Fruit fly (Drosophila melanogaster): ENCODE data around the gene CG9356.

Gene CG9356

dm6 chr3R:9401127-9401603 lies 2.9 kb downstream of the CG9356 start, which contains the start of the genes RpL34b and CG8132:
Gene RpL34b, minus strand, starts transcription at chr3R:9401226.
Gene CG8132, plus strand, starts transcription at chr3R:9401495.
- TF ChIP-seq H2.0 (GFP tag; IDR thresholded peaks at IDR 0.05) (peak; percentile 91), CG8765 (GFP tag; IDR thresholded peaks at IDR 0.05) (peak; percentile 89), Hr51 (GFP tag; optimal IDR thresholded peaks at IDR 0.05) (peak; percentile 94 to 97), Sry-δ (GFP tag; optimal IDR thresholded peaks at IDR 0.05) (peak; percentile 78), Pdp1 (GFP tag; optimal IDR thresholded peaks at IDR 0.05) (peak; percentile 94 to 97), zen (tag; optimal IDR thresholded peaks at IDR 0.05) (peak; percentile 91), danr (GFP tag; IDR thresholded peaks at IDR 0.05) (peak; percentile 91), CG10654 (GFP tag; optimal IDR thresholded peaks at IDR 0.05) (peak; percentile 96), Sry-β (GFP tag; optimal IDR thresholded peaks at IDR 0.05) (peak; percentile 57), sr (GFP tag; IDR thresholded peaks at IDR 0.05) (peak; percentile 92), CG17385 (GFP tag; optimal IDR thresholded peaks at IDR 0.05) (peak; percentile 91), bigmax (GFP tag; optimal IDR thresholded peaks at IDR 0.05) (peak; percentile 75), sd (tag; optimal IDR thresholded peaks at IDR 0.05) (peak; percentile 87), Usf (GFP tag; optimal IDR thresholded peaks at IDR 0.05) (peak; percentile 95), CG14014 (GFP tag; IDR thresholded peaks at IDR 0.05) (peak; percentile 94), Chrac-16 (GFP tag; optimal IDR thresholded peaks at IDR 0.05) (peak; percentile 96), CG14965 (GFP tag; optimal IDR thresholded peaks at IDR 0.05; ENCODE audit: borderline replicate concordance) (peak; percentile 60), C15 (GFP tag; IDR thresholded peaks at IDR 0.05) (peak; percentile 94), D19A (tag; optimal IDR thresholded peaks at IDR 0.05) (peak; percentile 85), lbe (GFP tag; optimal IDR thresholded peaks at IDR 0.05) (peak; percentile 91), Dbx (GFP tag; IDR thresholded peaks at IDR 0.05) (peak; percentile 97), CG2678 (tag; optimal IDR thresholded peaks at IDR 0.05) (peak; percentile 95), pho (GFP tag; optimal IDR thresholded peaks at IDR 0.05) (peak; percentile 97), fd3F (GFP tag; optimal IDR thresholded peaks at IDR 0.05) (peak; percentile 95), Atf3 (GFP tag; optimal IDR thresholded peaks at IDR 0.05) (peak; percentile 95), emc (GFP tag; optimal IDR thresholded peaks at IDR 0.05) (peak; percentile 93), CG9215 (GFP tag; IDR thresholded peaks at IDR 0.05) (peak; percentile 95), CG11560 (tag; IDR thresholded peaks at IDR 0.05) (peak; percentile 86), CG3163 (GFP tag; optimal IDR thresholded peaks at IDR 0.05) (peak; percentile 86), slbo (GFP tag; IDR thresholded peaks at IDR 0.05) (peak; percentile 98), B-H2 (GFP tag; optimal IDR thresholded peaks at IDR 0.05) (peak; percentile 99), NK7.1 (GFP tag; optimal IDR thresholded peaks at IDR 0.05) (peak; percentile 92), vvl (GFP tag; IDR thresholded peaks at IDR 0.05) (peak; percentile 98), oc (tag; optimal IDR thresholded peaks at IDR 0.05) (peak; percentile 91), Bdp1 (GFP tag; optimal IDR thresholded peaks at IDR 0.05) (peak; percentile 92), ewg (GFP tag; optimal IDR thresholded peaks at IDR 0.05) (peak; percentile 90), org-1 (GFP tag; optimal IDR thresholded peaks at IDR 0.05) (peak; percentile 88), unpg (GFP tag; optimal IDR thresholded peaks at IDR 0.05) (peak; percentile 97), HLH54F (GFP tag; optimal IDR thresholded peaks at IDR 0.05) (peak; percentile 97), CG17802 (tag; optimal IDR thresholded peaks at IDR 0.05) (peak; percentile 87), maf-S (GFP tag; optimal IDR thresholded peaks at IDR 0.05) (peak; percentile 97), CG2116 (GFP tag; optimal IDR thresholded peaks at IDR 0.05) (peak; percentile 91), Doc3 (GFP tag; IDR thresholded peaks at IDR 0.05; ENCODE audit: partially characterized antibody) (no peak), onecut (GFP tag; IDR thresholded peaks at IDR 0.05) (peak; percentile 88), CG3281 (GFP tag; optimal IDR thresholded peaks at IDR 0.05) (peak; percentile 94), CG3838 (GFP tag; optimal IDR thresholded peaks at IDR 0.05) (peak; percentile 89), CG1024 (GFP tag; IDR thresholded peaks at IDR 0.05) (peak; percentile 88), Stat92E (GFP tag; optimal IDR thresholded peaks at IDR 0.05) (peak in 1 of 3 experiments; percentile 73), HHEX (GFP tag; optimal IDR thresholded peaks at IDR 0.05) (peak; percentile 96), CG4424 (GFP tag; optimal IDR thresholded peaks at IDR 0.05) (peak; percentile 95)

Measured in whole organism, embryonic.